Fruit fly (Drosophila melanogaster) Kc167 (cell line): Measurements from ENCODE around the gene CG13895.

Source experiments
- Myc ChIP-seq: fragments of >200 bp; optimal IDR thresholded peaks from 2 replicates; lab custom pipeline; 2017; ENCODE audit warnings: missing external identifiers
- Sin3A ChIP-seq: fragments of >200 bp; optimal IDR thresholded peaks from 2 replicates; lab custom pipeline; 2018; ENCODE audit warnings: missing external identifiers
- h ChIP-seq: fragments of >200 bp; optimal IDR thresholded peaks from 3 replicates; lab custom pipeline; 2018; ENCODE audit warnings: missing external identifiers
- insv ChIP-seq: fragments of >200 bp; optimal IDR thresholded peaks from 3 replicates; lab custom pipeline; 2018; ENCODE audit warnings: missing external identifiers
- psq ChIP-seq: fragments of >200 bp; optimal IDR thresholded peaks from 2 replicates; lab custom pipeline; 2017; ENCODE audit warnings: missing external identifiers
- ttk ChIP-seq: sonication (Bioruptor generic); optimal IDR thresholded peaks from 2 replicates; lab custom pipeline; 2017; ENCODE audit warnings: missing external identifiers

The CG13895 gene

dm6 chr3L:735948-736347, 27.9 kb upstream of the CG13895 start:
- TF ChIP-seq ttk = no peak
- TF ChIP-seq Myc = no peak
- no peak for TF ChIP-seq h (lab: Kevin White, UChicago)
- TF ChIP-seq Sin3A (lab: Kevin White, UChicago) = no peak
- TF ChIP-seq psq (lab: Kevin White, UChicago) = no peak
- TF ChIP-seq insv (lab: Kevin White, UChicago) = no peak

dm6 chr3L:735315-735714, 27.3 kb upstream of the CG13895 start:
- TF ChIP-seq psq (lab: Kevin White, UChicago) (no peak), h (lab: Kevin White, UChicago) (no peak), Sin3A (lab: Kevin White, UChicago) (no peak), Myc (no peak)

dm6 chr3L:733845-734697, 26.1 kb upstream of the CG13895 start:
- TF ChIP-seq h (lab: Kevin White, UChicago) (no peak), ttk (no peak), psq (lab: Kevin White, UChicago) (no peak), Sin3A (lab: Kevin White, UChicago) (no peak), Myc (no peak), insv (lab: Kevin White, UChicago) (no peak)

DNA sequence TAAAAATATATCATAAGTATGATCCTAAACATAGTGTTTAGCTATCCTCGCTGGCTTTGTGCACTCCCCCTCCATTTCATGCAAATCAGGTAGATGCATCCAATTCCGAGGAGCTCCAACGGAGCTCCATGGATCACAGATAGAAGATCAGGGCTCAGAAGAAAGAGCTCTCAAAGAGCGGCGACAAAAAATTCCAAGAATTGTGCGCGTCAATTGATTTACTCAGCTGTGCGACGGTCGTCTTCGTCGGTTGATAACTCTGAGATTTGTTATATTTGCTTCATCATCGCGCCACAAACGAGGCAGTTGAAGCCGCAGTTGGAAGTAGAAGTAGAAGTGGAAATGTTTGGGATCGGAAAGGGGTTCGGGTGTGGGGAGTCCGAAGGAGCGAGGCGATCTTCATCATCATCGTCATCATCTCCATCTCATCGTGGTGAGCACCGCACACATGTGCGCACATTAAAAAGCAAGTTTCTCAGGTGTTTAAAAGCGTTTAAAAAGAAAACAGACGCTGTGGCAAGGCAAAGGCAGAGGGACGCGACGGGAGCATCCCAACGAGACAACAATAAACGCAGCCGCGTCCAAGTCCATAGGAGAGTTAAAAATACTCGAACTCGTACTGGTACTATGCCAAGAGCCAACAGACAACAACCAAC, 25.3 kb upstream of the CG13895 start:
- TF ChIP-seq Sin3A (lab: Kevin White, UChicago) = no peak
- no peak for TF ChIP-seq Myc
- no peak for TF ChIP-seq psq (lab: Kevin White, UChicago)
- TF ChIP-seq h (lab: Kevin White, UChicago) = no peak

DNA sequence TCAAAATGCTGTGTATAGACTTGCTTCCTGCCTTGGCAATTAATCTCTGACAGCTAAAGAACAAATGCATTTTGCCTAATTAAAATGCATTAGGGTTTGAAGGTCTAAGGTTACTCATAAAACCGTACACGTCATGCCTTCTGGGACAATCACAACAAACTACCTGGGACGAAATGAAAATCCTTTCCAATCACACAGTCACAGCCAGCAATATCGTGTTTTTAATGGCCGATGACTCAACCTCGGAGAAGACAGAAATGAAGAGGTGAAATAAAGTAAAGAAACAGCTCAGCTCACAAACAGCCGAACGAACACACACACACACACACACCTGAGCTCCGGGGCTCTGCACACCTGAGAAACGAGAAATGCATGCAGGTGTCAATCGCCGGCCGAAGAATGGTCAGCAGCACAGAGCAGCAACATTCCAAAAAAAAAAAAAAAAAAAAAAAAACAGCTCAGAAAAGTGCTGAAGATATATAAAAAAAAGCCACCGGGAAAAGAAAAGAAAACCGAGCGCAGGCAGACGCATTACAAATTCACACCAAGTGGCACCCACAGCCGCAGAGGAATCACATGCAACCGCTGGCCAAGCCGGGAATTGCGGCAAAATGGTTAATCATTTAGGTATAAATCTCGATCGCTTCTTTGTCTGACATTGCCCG, 24.4 kb upstream of the CG13895 start:
- no peak for TF ChIP-seq insv (lab: Kevin White, UChicago)
- no peak for TF ChIP-seq Sin3A (lab: Kevin White, UChicago)
- TF ChIP-seq ttk = no peak
- no peak for TF ChIP-seq Myc
- TF ChIP-seq h (lab: Kevin White, UChicago) = no peak
- no peak for TF ChIP-seq psq (lab: Kevin White, UChicago)

DNA sequence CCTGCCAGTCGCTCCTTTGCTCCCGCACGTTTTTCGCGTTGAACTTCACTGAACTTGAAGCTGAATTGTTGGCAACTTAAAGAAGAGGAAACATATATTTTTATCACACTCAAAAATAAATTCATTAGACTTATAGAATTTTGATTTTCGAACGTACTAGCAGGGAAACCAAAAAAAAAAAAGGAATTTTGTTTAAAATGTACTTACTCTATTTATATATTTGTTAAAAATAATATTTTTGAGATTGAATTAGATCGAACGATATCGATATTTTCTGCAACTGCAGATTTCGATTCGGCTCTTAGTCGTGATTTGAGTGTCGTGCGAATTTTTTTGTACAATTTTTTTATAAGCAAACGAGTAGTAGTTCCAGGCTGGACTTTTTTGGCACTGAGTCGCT, 23.5 kb upstream of the CG13895 start:
- no peak for TF ChIP-seq Sin3A (lab: Kevin White, UChicago)
- no peak for TF ChIP-seq psq (lab: Kevin White, UChicago)
- no peak for TF ChIP-seq ttk
- no peak for TF ChIP-seq h (lab: Kevin White, UChicago)
- no peak for TF ChIP-seq Myc
- TF ChIP-seq insv (lab: Kevin White, UChicago) = no peak

DNA sequence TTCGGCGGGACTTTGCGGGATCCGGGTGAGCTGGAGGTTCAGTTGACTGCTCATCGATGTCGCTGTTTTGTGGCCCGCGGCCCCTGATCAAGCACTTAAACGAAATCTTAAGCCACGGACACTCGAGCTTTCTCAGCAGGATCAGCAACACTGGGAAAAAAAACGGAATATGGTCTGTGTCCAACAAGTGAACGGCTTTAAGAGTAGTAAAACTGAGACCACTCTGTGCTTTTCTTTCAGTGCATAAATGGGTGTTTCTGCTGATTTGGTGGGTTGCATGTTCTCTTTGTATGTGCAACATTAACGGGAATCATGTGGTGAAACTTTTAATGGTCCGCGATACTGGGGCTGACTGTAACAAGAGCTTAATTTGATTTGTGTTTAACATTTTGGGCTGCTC, 21.3 kb upstream of the CG13895 start:
- TF ChIP-seq psq (lab: Kevin White, UChicago) = no peak
- no peak for TF ChIP-seq Myc
- no peak for TF ChIP-seq ttk
- no peak for TF ChIP-seq insv (lab: Kevin White, UChicago)
- no peak for TF ChIP-seq Sin3A (lab: Kevin White, UChicago)
- no peak for TF ChIP-seq h (lab: Kevin White, UChicago)

DNA sequence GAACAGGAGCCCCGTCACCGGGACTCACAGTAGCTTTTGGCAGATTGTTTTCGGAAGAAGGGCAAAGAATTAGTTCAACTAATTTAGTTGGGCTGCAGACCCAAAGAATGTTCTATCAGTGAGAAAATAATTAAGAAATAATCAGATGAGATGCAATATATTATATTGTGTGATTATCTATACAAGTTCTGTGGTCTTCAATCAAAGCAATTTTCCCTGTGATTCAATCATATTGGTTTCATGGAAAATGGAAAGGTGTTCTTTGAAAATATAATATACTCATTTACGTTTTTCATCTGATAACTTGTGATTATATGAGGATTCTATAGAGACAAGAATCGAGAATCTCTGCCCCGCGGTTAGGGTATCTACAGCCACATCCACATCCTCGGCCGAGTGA, 20.6 kb upstream of the CG13895 start:
- TF ChIP-seq Myc (no peak), h (lab: Kevin White, UChicago) (no peak), Sin3A (lab: Kevin White, UChicago) (no peak), ttk (no peak), insv (lab: Kevin White, UChicago) (no peak), psq (lab: Kevin White, UChicago) (no peak)

DNA sequence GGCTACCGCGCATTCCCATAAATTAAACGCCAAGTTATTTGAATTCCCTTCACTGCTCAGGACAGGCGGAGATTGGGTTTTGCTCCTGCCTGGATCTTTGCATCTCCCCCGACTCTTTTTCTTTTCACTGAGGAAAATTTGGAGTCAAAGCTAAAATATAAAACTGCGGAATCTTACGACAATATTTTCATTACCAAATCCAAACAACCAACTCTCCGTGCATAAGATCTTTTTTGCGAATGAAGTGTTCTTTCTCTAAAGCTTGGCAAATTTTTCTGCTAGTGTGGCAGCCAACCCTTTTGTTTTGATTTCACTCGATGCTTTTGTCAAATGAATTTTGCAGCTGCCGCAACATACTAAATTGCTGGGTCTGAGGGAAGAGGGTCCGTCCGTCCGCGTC, 19.9 kb upstream of the CG13895 start:
- TF ChIP-seq Myc (no peak), psq (lab: Kevin White, UChicago) (no peak), insv (lab: Kevin White, UChicago) (no peak), h (lab: Kevin White, UChicago) (no peak), Sin3A (lab: Kevin White, UChicago) (no peak), ttk (no peak)

dm6 chr3L:727190-727589, 19.2 kb upstream of the CG13895 start:
- TF ChIP-seq Sin3A (lab: Kevin White, UChicago) = no peak
- no peak for TF ChIP-seq insv (lab: Kevin White, UChicago)
- no peak for TF ChIP-seq Myc
- TF ChIP-seq psq (lab: Kevin White, UChicago) = no peak
- no peak for TF ChIP-seq h (lab: Kevin White, UChicago)
- no peak for TF ChIP-seq ttk

- TF ChIP-seq h (lab: Kevin White, UChicago) (no peak), ttk (no peak), Myc (no peak), Sin3A (lab: Kevin White, UChicago) (no peak), insv (lab: Kevin White, UChicago) (no peak), psq (lab: Kevin White, UChicago) (no peak)
Measured at dm6 chr3L:726486-727180, 18.6 kb upstream of the CG13895 start.
